Worm (Caenorhabditis elegans) whole organism, young adult: Measurements from ENCODE around the gene gpa-17.

Experiments
- B0019.2 ChIP-seq: fragments of 200-800 bp; sonication (Bioruptor generic); conservative IDR thresholded peaks from 2 replicates; pipeline ENCODE4 v1.3.6; 2022; ENCODE audit warnings: missing genetic modification reagents, missing genetic modification characterization, missing compliant biosample characterization
- Y79H2A.3 ChIP-seq: fragments of 200-800 bp; sonication (Bioruptor generic); conservative IDR thresholded peaks from 2 replicates; pipeline ENCODE4 v1.3.6; 2022; ENCODE audit warnings: missing genetic modification reagents, missing genetic modification characterization, missing compliant biosample characterization
- ama-1 ChIP-seq, 3 experiments: fragments of 150-350 bp in 1 of 3; sonication (generic microtip) in 2 of 3; optimal IDR thresholded peaks; 2 replicates each; lab custom pipeline; 2014 to 2018; ENCODE audit warnings: missing biosample characterization in 2 of 3, missing genetic modification characterization in 2 of 3, missing genetic modification reagents in 2 of 3
- aptf-2 ChIP-seq: fragments of 200-800 bp; sonication (Bioruptor generic); conservative IDR thresholded peaks from 2 replicates; pipeline ENCODE4 v1.3.6; 2022; ENCODE audit warnings: missing genetic modification reagents, missing genetic modification characterization, missing compliant biosample characterization
- efl-1 ChIP-seq: fragments of 150-350 bp; optimal IDR thresholded peaks from 2 replicates; lab custom pipeline; 2014; ENCODE audit warnings: missing biosample characterization, missing genetic modification reagents, missing genetic modification characterization
- fkh-3 ChIP-seq: sonication (generic microtip); optimal IDR thresholded peaks from 2 replicates; lab custom pipeline; 2016; ENCODE audit warnings: mild to moderate bottlenecking, missing genetic modification characterization, missing compliant biosample characterization
- mxl-1 ChIP-seq: sonication (generic microtip); optimal IDR thresholded peaks from 2 replicates; lab custom pipeline; 2016; ENCODE audit warnings: missing genetic modification characterization, missing compliant biosample characterization
- nfya-1 ChIP-seq: sonication (generic microtip); optimal IDR thresholded peaks from 2 replicates; lab custom pipeline; 2017; ENCODE audit warnings: antibody characterized with exemption, missing compliant biosample characterization, missing genetic modification characterization, borderline replicate concordance; ENCODE audit not compliant: insufficient read depth
- tbx-9 ChIP-seq: sonication (generic microtip); optimal IDR thresholded peaks from 2 replicates; lab custom pipeline; 2016; ENCODE audit warnings: borderline replicate concordance, missing genetic modification characterization, inconsistent platforms, missing compliant biosample characterization
- unc-62 ChIP-seq: fragments of 150-350 bp; optimal IDR thresholded peaks from 2 replicates; lab custom pipeline; 2014; ENCODE audit warnings: missing biosample characterization, missing genetic modification reagents, missing genetic modification characterization

- TF ChIP-seq efl-1 = no peak
- no peak for TF ChIP-seq B0019.2 (GFP tag; lab: Robert Waterston, UW)
- no peak for TF ChIP-seq mxl-1 (tag; lab: Kevin White, UChicago)
- TF ChIP-seq unc-62 (GFP tag; lab: Kevin White, UChicago) = no peak
- no peak for TF ChIP-seq fkh-3 (tag; lab: Kevin White, UChicago)
- TF ChIP-seq nfya-1 (tag; lab: Kevin White, UChicago) = no peak
- TF ChIP-seq aptf-2 (GFP tag; lab: Robert Waterston, UW) = no peak
- no peak for TF ChIP-seq Y79H2A.3 (GFP tag; lab: Robert Waterston, UW)
- no peak for TF ChIP-seq tbx-9
- no peak for TF ChIP-seq ama-1 (optimal IDR thresholded peaks at IDR 0.05; lab: Kevin White, UChicago)
- TF ChIP-seq ama-1 (GFP tag; optimal IDR thresholded peaks at IDR 0.05; lab: Kevin White, UChicago) = no peak
Measured at ce11 chrIII:2571447-2571846, 14.9 kb upstream of the gpa-17 start, which contains the start of gene Y54F10AR.2.
